Worm (Caenorhabditis elegans) whole organism, L1 larva: ENCODE results near the gene srx-56.

ENCODE experiments used
- elt-3 ChIP-seq, 6 experiments: fragments of 150-350 bp in 1 of 6; sonication (generic microtip); optimal IDR thresholded peaks; 2 replicates each; lab custom pipeline; 2017 to 2018; ENCODE audit warnings: missing biosample characterization in 6 of 6, missing genetic modification characterization in 6 of 6, inconsistent platforms in 1 of 6
- fkh-10 ChIP-seq: sonication (generic microtip); optimal IDR thresholded peaks from 2 replicates; lab custom pipeline; 2017; ENCODE audit warnings: missing biosample characterization, missing genetic modification reagents, missing genetic modification characterization
- lin-39 ChIP-seq: fragments of 150-350 bp; optimal IDR thresholded peaks from 2 replicates; lab custom pipeline; 2014; ENCODE audit warnings: missing biosample characterization, missing genetic modification reagents, missing genetic modification characterization
- lsy-2 ChIP-seq, 2 experiments: fragments of 150-350 bp; optimal IDR thresholded peaks; 2 replicates each; lab custom pipeline; 2014; ENCODE audit warnings: missing biosample characterization in 2 of 2, missing genetic modification characterization in 2 of 2
- nhr-47 ChIP-seq: sonication (generic microtip); optimal IDR thresholded peaks from 2 replicates; lab custom pipeline; 2016; ENCODE audit warnings: mild to moderate bottlenecking, missing genetic modification characterization, moderate library complexity, missing compliant biosample characterization
- snpc-4 ChIP-seq: fragments of 150-350 bp; optimal IDR thresholded peaks from 2 replicates; lab custom pipeline; 2014; ENCODE audit warnings: missing biosample characterization, missing genetic modification characterization
- unc-30 ChIP-seq: sonication (generic microtip); optimal IDR thresholded peaks from 2 replicates; lab custom pipeline; 2017; ENCODE audit warnings: missing biosample characterization, missing genetic modification characterization
- vab-15 ChIP-seq: sonication (generic microtip); optimal IDR thresholded peaks from 2 replicates; lab custom pipeline; 2017; ENCODE audit warnings: missing genotype, mild to moderate bottlenecking, missing genetic modification characterization, missing compliant biosample characterization
- zag-1 ChIP-seq: fragments of 150-350 bp; optimal IDR thresholded peaks from 2 replicates; lab custom pipeline; 2014; ENCODE audit warnings: missing biosample characterization, missing genetic modification characterization
- ztf-4 ChIP-seq: fragments of 150-350 bp; optimal IDR thresholded peaks from 2 replicates; lab custom pipeline; 2014; ENCODE audit warnings: missing biosample characterization, missing genetic modification characterization

DNA sequence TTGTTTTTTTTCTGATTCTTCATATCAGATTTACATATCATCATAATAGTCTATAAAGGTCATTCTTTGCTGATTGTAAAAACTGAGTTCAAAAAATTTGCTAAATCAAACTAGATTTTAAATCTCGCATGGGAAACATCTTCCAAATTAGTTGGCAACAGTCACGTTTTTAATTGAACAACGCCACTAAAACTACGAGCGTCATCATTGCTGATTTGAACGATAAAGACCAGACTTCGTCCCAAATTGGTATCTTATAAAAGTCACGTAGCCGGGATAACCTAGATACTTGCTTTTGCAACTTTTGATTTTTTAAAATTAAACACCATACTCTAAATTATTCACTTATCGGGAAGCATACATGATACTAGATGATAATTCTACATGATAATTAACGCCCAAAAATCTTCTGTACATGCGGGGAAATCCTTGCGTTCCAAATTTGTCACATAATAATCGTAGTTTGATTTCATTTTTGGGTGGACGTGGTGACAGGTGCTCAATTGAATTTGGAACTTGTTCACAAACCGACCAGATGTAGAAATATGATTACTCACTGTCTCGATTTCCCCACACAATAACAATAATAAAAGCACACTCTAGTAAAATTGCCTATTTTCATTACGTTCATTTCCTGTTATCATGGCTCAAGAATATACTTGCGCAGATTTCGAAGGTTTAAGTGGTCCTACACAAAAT is 43.0 kb downstream of the srx-56 start, which contains the start of gene srw-67:
- TF ChIP-seq vab-15 (tag; lab: Kevin White, UChicago) (no peak), lsy-2 (tag; optimal IDR thresholded peaks at IDR 0.05; lab: Kevin White, UChicago) (no peak), fkh-10 (GFP tag; lab: Kevin White, UChicago) (no peak), zag-1 (tag; lab: Kevin White, UChicago) (no peak), snpc-4 (tag; lab: Kevin White, UChicago) (no peak), ztf-4 (no peak), nhr-47 (tag; lab: Kevin White, UChicago) (no peak), unc-30 (tag; lab: Kevin White, UChicago) (no peak), elt-3 (tag; optimal IDR thresholded peaks at IDR 0.05; lab: Kevin White, UChicago) (peak in 1 of 6 experiments; percentile 33), lin-39 (tag; lab: Kevin White, UChicago) (no peak)
